Fruit fly (Drosophila melanogaster): ENCODE results near the gene CG13311.
A peak's percentile ranks its signal among the peaks of the same experiment; 100 is the strongest.

CG13311 gene

dm6 chr3L:8839130-8839529 lies 37.2 kb upstream of the CG13311 start:
- TF ChIP-seq CG7045 (GFP tag; optimal IDR thresholded peaks at IDR 0.05) (no peak), ovo (GFP tag; optimal IDR thresholded peaks at IDR 0.05) (no peak), CG7101 (tag; optimal IDR thresholded peaks at IDR 0.05) (no peak), bab1 (GFP tag; optimal IDR thresholded peaks at IDR 0.05) (no peak), toe (GFP tag; optimal IDR thresholded peaks at IDR 0.05) (no peak), CG33017 (tag; optimal IDR thresholded peaks at IDR 0.05) (no peak), CG1620 (GFP tag; optimal IDR thresholded peaks at IDR 0.05) (no peak)

dm6 chr3L:8836162-8836561 lies 34.2 kb upstream of the CG13311 start, which contains the start of gene CG32026:
TSS of gene CG32026 (plus strand) at chr3L:8836462.
- TF ChIP-seq pad (GFP tag; optimal IDR thresholded peaks at IDR 0.05) (no peak), CG7101 (tag; optimal IDR thresholded peaks at IDR 0.05) (no peak), bab1 (GFP tag; optimal IDR thresholded peaks at IDR 0.05) (no peak)

- TF ChIP-seq CG12768 (GFP tag; optimal IDR thresholded peaks at IDR 0.05) (no peak), tj (GFP tag; optimal IDR thresholded peaks at IDR 0.05) (peak; percentile 89)
Observed at dm6 chr3L:8835441-8835840, 33.5 kb upstream of the CG13311 start.

dm6 chr3L:8834886-8835285 lies 32.9 kb upstream of the CG13311 start:
- no peak for TF ChIP-seq CG14711 (tag; optimal IDR thresholded peaks at IDR 0.05)
- no peak for TF ChIP-seq ovo (GFP tag; optimal IDR thresholded peaks at IDR 0.05)
- no peak for TF ChIP-seq bab1 (GFP tag; optimal IDR thresholded peaks at IDR 0.05)
- no peak for TF ChIP-seq toe (GFP tag; optimal IDR thresholded peaks at IDR 0.05)
- TF ChIP-seq CG11617 (GFP tag; optimal IDR thresholded peaks at IDR 0.05) = no peak
- no peak for TF ChIP-seq cic (GFP tag; optimal IDR thresholded peaks at IDR 0.05)
- no peak for TF ChIP-seq Hr96 (GFP tag; optimal IDR thresholded peaks at IDR 0.05)

dm6 chr3L:8834486-8834885 lies 32.5 kb upstream of the CG13311 start:
- TF ChIP-seq CG14711 (tag; optimal IDR thresholded peaks at IDR 0.05) (no peak), CG12768 (GFP tag; optimal IDR thresholded peaks at IDR 0.05) (no peak), CG33017 (tag; optimal IDR thresholded peaks at IDR 0.05) (no peak), CG7045 (GFP tag; optimal IDR thresholded peaks at IDR 0.05) (no peak), cic (GFP tag; optimal IDR thresholded peaks at IDR 0.05) (no peak)

- no peak for TF ChIP-seq CG1620 (GFP tag; optimal IDR thresholded peaks at IDR 0.05)
- TF ChIP-seq cnc (optimal IDR thresholded peaks at IDR 0.05) = no peak
Observed at dm6 chr3L:8833467-8833802, 31.5 kb upstream of the CG13311 start.

- no peak for TF ChIP-seq toe (GFP tag; optimal IDR thresholded peaks at IDR 0.05)
- no peak for TF ChIP-seq CG33017 (tag; optimal IDR thresholded peaks at IDR 0.05)
- TF ChIP-seq CG5204 (GFP tag; optimal IDR thresholded peaks at IDR 0.05) = no peak
- no peak for TF ChIP-seq tj (GFP tag; optimal IDR thresholded peaks at IDR 0.05)
- no peak for TF ChIP-seq Crg-1 (GFP tag; optimal IDR thresholded peaks at IDR 0.05)
- no peak for TF ChIP-seq CG1620 (GFP tag; optimal IDR thresholded peaks at IDR 0.05)
- TF ChIP-seq cnc (optimal IDR thresholded peaks at IDR 0.05) = no peak
- TF ChIP-seq CG11617 (GFP tag; optimal IDR thresholded peaks at IDR 0.05) = no peak
- no peak for TF ChIP-seq Clk (GFP tag; optimal IDR thresholded peaks at IDR 0.05)
- no peak for TF ChIP-seq CG12768 (GFP tag; optimal IDR thresholded peaks at IDR 0.05)
- TF ChIP-seq Mnt (GFP tag; optimal IDR thresholded peaks at IDR 0.05) = no peak
- TF ChIP-seq CG14711 (tag; optimal IDR thresholded peaks at IDR 0.05) = no peak
- TF ChIP-seq bab1 (GFP tag; optimal IDR thresholded peaks at IDR 0.05) = no peak
- no peak for TF ChIP-seq Hr96 (GFP tag; optimal IDR thresholded peaks at IDR 0.05)
- no peak for TF ChIP-seq CG7101 (tag; optimal IDR thresholded peaks at IDR 0.05)
- TF ChIP-seq kay (GFP tag; ENCODE audit: borderline replicate concordance) = no peak
- TF ChIP-seq CG7045 (GFP tag; optimal IDR thresholded peaks at IDR 0.05) = no peak
Observed at dm6 chr3L:8832737-8833466, 30.9 kb upstream of the CG13311 start.

- TF ChIP-seq Mnt (GFP tag; optimal IDR thresholded peaks at IDR 0.05) = no peak
- no peak for TF ChIP-seq toe (GFP tag; optimal IDR thresholded peaks at IDR 0.05)
- no peak for TF ChIP-seq Hr96 (GFP tag; optimal IDR thresholded peaks at IDR 0.05)
- TF ChIP-seq CG7101 (tag; optimal IDR thresholded peaks at IDR 0.05) = no peak
- TF ChIP-seq CG7045 (GFP tag; optimal IDR thresholded peaks at IDR 0.05) = no peak
- no peak for TF ChIP-seq ovo (GFP tag; optimal IDR thresholded peaks at IDR 0.05)
- TF ChIP-seq Crg-1 (GFP tag; optimal IDR thresholded peaks at IDR 0.05) = no peak
- no peak for TF ChIP-seq CG11617 (GFP tag; optimal IDR thresholded peaks at IDR 0.05)
- no peak for TF ChIP-seq tj (GFP tag; optimal IDR thresholded peaks at IDR 0.05)
- TF ChIP-seq kay (GFP tag; ENCODE audit: borderline replicate concordance) = no peak
- TF ChIP-seq CG5204 (GFP tag; optimal IDR thresholded peaks at IDR 0.05) = no peak
Observed at dm6 chr3L:8830954-8831353, 29.0 kb upstream of the CG13311 start.
